Worm (Caenorhabditis elegans) whole organism, mixed stage, embryonic: ENCODE data around the gene toc-1.

Experiments used
- M03D4.4 ChIP-seq: sonication (generic microtip); optimal IDR thresholded peaks from 2 replicates; lab custom pipeline; 2017; ENCODE audit warnings: mild to moderate bottlenecking, missing genetic modification characterization, missing compliant biosample characterization
- bed-3 ChIP-seq: fragments of 200-800 bp; sonication (Bioruptor generic); optimal IDR thresholded peaks from 3 replicates; lab custom pipeline; 2018; ENCODE audit warnings: mild to moderate bottlenecking, missing genetic modification characterization, moderate library complexity, missing compliant biosample characterization
- blmp-1 ChIP-seq: fragments of 150-350 bp; optimal IDR thresholded peaks from 2 replicates; lab custom pipeline; 2014; ENCODE audit warnings: missing biosample characterization, missing genetic modification characterization
- ceh-39 ChIP-seq: fragments of 150-350 bp; optimal IDR thresholded peaks from 2 replicates; lab custom pipeline; 2014; ENCODE audit warnings: missing biosample characterization, missing genetic modification characterization
- ceh-83 ChIP-seq: fragments of 200-800 bp; sonication (Bioruptor generic); optimal IDR thresholded peaks from 2 replicates; lab custom pipeline; 2018; ENCODE audit warnings: mild to moderate bottlenecking, missing genetic modification characterization, missing compliant biosample characterization
- ces-1 ChIP-seq: fragments of 150-350 bp; optimal IDR thresholded peaks from 2 replicates; lab custom pipeline; 2014; ENCODE audit warnings: missing biosample characterization, missing genetic modification reagents, missing genetic modification characterization
- cnd-1 ChIP-seq: fragments of 200-800 bp; sonication (Bioruptor generic); optimal IDR thresholded peaks from 2 replicates; lab custom pipeline; 2018; ENCODE audit warnings: mild to moderate bottlenecking, missing genetic modification characterization, missing compliant biosample characterization
- drap-1 ChIP-seq: fragments of 200-800 bp; sonication (Bioruptor generic); optimal IDR thresholded peaks from 3 replicates; lab custom pipeline; 2018; ENCODE audit warnings: mild to moderate bottlenecking, missing genetic modification characterization, missing compliant biosample characterization
- elt-1 ChIP-seq: sonication (generic microtip); optimal IDR thresholded peaks from 2 replicates; lab custom pipeline; 2017; ENCODE audit warnings: missing genetic modification characterization, mild to moderate bottlenecking, missing compliant biosample characterization, antibody characterized with exemption, moderate library complexity, borderline replicate concordance; ENCODE audit not compliant: insufficient read depth
- flh-1 ChIP-seq: fragments of 200-800 bp; sonication (Bioruptor generic); optimal IDR thresholded peaks from 2 replicates; lab custom pipeline; 2018; ENCODE audit warnings: mild to moderate bottlenecking, missing genetic modification characterization, moderate library complexity, missing compliant biosample characterization
- ham-2 ChIP-seq: fragments of 200-800 bp; sonication (Bioruptor generic); optimal IDR thresholded peaks from 2 replicates; lab custom pipeline; 2018; ENCODE audit warnings: mild to moderate bottlenecking, missing genetic modification characterization, missing compliant biosample characterization
- hlh-1 ChIP-seq: fragments of 150-350 bp; optimal IDR thresholded peaks from 2 replicates; lab custom pipeline; 2014; ENCODE audit warnings: missing biosample characterization, missing genetic modification reagents, missing genetic modification characterization
- lin-13 ChIP-seq: fragments of 150-350 bp; optimal IDR thresholded peaks from 2 replicates; lab custom pipeline; 2014; ENCODE audit warnings: missing biosample characterization, missing genetic modification characterization
- lin-32 ChIP-seq: fragments of 200-800 bp; sonication (Bioruptor generic); optimal IDR thresholded peaks from 2 replicates; lab custom pipeline; 2018; ENCODE audit warnings: mild to moderate bottlenecking, missing genetic modification characterization, missing compliant biosample characterization
- lsy-2 ChIP-seq: fragments of 150-350 bp; optimal IDR thresholded peaks from 2 replicates; lab custom pipeline; 2014; ENCODE audit warnings: missing biosample characterization, missing genetic modification characterization
- mab-5 ChIP-seq: fragments of 150-350 bp; optimal IDR thresholded peaks from 2 replicates; lab custom pipeline; 2014; ENCODE audit warnings: missing biosample characterization, missing genetic modification characterization
- mep-1 ChIP-seq: fragments of 150-350 bp; optimal IDR thresholded peaks from 2 replicates; lab custom pipeline; 2017; ENCODE audit warnings: missing biosample characterization, missing genetic modification reagents, missing genetic modification characterization, inconsistent platforms
- mls-2 ChIP-seq: sonication (generic microtip); optimal IDR thresholded peaks from 2 replicates; lab custom pipeline; 2016; ENCODE audit warnings: mild to moderate bottlenecking, missing genetic modification characterization, moderate library complexity, missing compliant biosample characterization
- nhr-2 ChIP-seq: fragments of 150-350 bp; optimal IDR thresholded peaks from 2 replicates; lab custom pipeline; 2014; ENCODE audit warnings: missing biosample characterization, missing genetic modification characterization
- nhr-237 ChIP-seq: fragments of 150-350 bp; optimal IDR thresholded peaks from 2 replicates; lab custom pipeline; 2014; ENCODE audit warnings: missing biosample characterization, missing genetic modification characterization
- nhr-28 ChIP-seq: fragments of 150-350 bp; optimal IDR thresholded peaks from 2 replicates; lab custom pipeline; 2014; ENCODE audit warnings: missing biosample characterization, missing genetic modification characterization
- pha-4 ChIP-seq: fragments of 150-350 bp; optimal IDR thresholded peaks from 2 replicates; lab custom pipeline; 2018; ENCODE audit warnings: missing biosample characterization, missing genetic modification reagents, missing genetic modification characterization
- sem-2 ChIP-seq: fragments of 200-800 bp; sonication (Bioruptor generic); optimal IDR thresholded peaks from 2 replicates; lab custom pipeline; 2018; ENCODE audit warnings: mild to moderate bottlenecking, missing genetic modification characterization, missing compliant biosample characterization
- snpc-4 ChIP-seq: fragments of 150-350 bp; optimal IDR thresholded peaks from 2 replicates; lab custom pipeline; 2014; ENCODE audit warnings: missing biosample characterization, missing genetic modification characterization
- sptf-1 ChIP-seq: sonication (generic microtip); optimal IDR thresholded peaks from 2 replicates; lab custom pipeline; 2017; ENCODE audit warnings: mild to moderate bottlenecking, missing genetic modification characterization, moderate library complexity, missing compliant biosample characterization
- tbx-8 ChIP-seq: fragments of 200-800 bp; sonication (Bioruptor generic); optimal IDR thresholded peaks from 2 replicates; lab custom pipeline; 2018; ENCODE audit warnings: mild to moderate bottlenecking, missing genetic modification characterization, moderate library complexity, missing compliant biosample characterization
- unc-39 ChIP-seq: fragments of 150-350 bp; optimal IDR thresholded peaks from 2 replicates; lab custom pipeline; 2014; ENCODE audit warnings: missing biosample characterization, missing genetic modification characterization
- ztf-11 ChIP-seq: fragments of 150-350 bp; optimal IDR thresholded peaks from 2 replicates; lab custom pipeline; 2014; ENCODE audit warnings: missing biosample characterization, missing genetic modification characterization

toc-1 gene

DNA sequence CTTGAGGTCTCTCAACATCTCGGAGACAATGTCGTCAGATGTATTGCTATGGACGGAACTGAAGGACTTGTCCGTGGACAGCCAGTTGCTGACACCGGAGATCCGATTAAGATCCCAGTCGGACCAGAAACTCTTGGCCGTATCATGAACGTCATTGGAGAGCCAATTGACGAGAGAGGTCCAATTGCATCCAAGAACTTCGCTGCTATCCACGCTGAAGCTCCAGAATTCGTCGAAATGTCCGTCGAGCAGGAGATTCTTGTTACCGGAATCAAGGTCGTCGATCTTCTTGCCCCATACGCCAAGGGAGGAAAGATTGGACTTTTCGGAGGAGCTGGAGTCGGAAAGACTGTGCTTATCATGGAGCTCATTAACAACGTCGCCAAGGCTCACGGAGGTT is 46.2 kb upstream of the toc-1 start:
- TF ChIP-seq ceh-83 (GFP tag; lab: Kevin White, UChicago) (no peak), blmp-1 (tag; lab: Kevin White, UChicago) (no peak), drap-1 (no peak), cnd-1 (tag; lab: Kevin White, UChicago) (no peak), snpc-4 (tag; lab: Kevin White, UChicago) (no peak), ham-2 (GFP tag; lab: Kevin White, UChicago) (no peak), nhr-28 (tag; lab: Kevin White, UChicago) (no peak), mep-1 (no peak), bed-3 (GFP tag; lab: Kevin White, UChicago) (no peak), nhr-237 (tag; lab: Kevin White, UChicago) (no peak), pha-4 (no peak), ztf-11 (tag; lab: Kevin White, UChicago) (no peak)

DNA sequence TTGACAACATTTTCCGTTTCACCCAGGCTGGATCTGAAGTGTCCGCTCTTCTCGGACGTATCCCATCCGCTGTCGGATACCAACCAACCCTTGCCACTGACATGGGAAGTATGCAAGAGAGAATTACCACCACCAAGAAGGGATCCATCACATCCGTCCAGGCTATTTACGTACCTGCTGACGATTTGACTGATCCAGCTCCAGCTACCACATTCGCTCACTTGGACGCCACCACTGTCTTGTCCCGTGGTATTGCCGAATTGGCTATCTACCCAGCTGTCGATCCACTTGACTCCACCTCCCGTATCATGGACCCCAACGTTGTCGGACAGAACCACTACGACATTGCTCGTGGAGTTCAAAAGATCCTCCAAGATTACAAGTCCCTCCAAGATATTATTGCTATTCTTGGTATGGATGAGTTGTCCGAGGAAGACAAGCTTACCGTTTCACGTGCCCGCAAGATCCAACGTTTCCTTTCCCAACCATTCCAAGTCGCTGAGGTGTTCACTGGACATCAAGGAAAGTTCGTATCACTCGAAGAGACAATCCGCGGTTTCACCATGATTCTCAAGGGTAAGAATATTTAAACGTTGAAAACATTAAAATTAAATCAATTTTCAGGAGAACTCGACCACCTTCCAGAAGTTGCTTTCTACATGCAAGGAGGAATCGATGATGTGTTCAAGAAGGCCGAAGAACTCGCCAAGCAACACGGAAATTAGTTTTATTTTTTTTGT is 45.4 kb upstream of the toc-1 start:
- TF ChIP-seq ces-1 (GFP tag; lab: Kevin White, UChicago): no peak
- TF ChIP-seq snpc-4 (tag; lab: Kevin White, UChicago): no peak
- TF ChIP-seq bed-3 (GFP tag; lab: Kevin White, UChicago): no peak
- TF ChIP-seq ceh-39: no peak
- TF ChIP-seq blmp-1 (tag; lab: Kevin White, UChicago): no peak
- no peak for TF ChIP-seq flh-1 (GFP tag; lab: Kevin White, UChicago)
- no peak for TF ChIP-seq nhr-2 (tag; lab: Kevin White, UChicago)
- no peak for TF ChIP-seq nhr-28 (tag; lab: Kevin White, UChicago)
- TF ChIP-seq lin-13 (tag; lab: Kevin White, UChicago): no peak
- TF ChIP-seq mls-2 (tag; lab: Kevin White, UChicago): no peak
- no peak for TF ChIP-seq lin-32 (GFP tag; lab: Kevin White, UChicago)
- TF ChIP-seq sem-2 (GFP tag; lab: Kevin White, UChicago): no peak
- TF ChIP-seq M03D4.4 (tag; lab: Kevin White, UChicago): no peak
- no peak for TF ChIP-seq sptf-1 (tag; lab: Kevin White, UChicago)
- TF ChIP-seq ham-2 (GFP tag; lab: Kevin White, UChicago): no peak

ce11 chrIII:5230415-5230814 is 44.6 kb upstream of the toc-1 start, which contains the start of gene prmt-5:
prmt-5 (plus strand) TSS chrIII:5230555.
- TF ChIP-seq ceh-83 (GFP tag; lab: Kevin White, UChicago) (no peak), hlh-1 (tag; lab: Kevin White, UChicago) (no peak), ces-1 (GFP tag; lab: Kevin White, UChicago) (no peak), unc-39 (tag; lab: Kevin White, UChicago) (no peak), nhr-2 (tag; lab: Kevin White, UChicago) (no peak), ham-2 (GFP tag; lab: Kevin White, UChicago) (no peak), blmp-1 (tag; lab: Kevin White, UChicago) (no peak), lsy-2 (tag; lab: Kevin White, UChicago) (no peak)

DNA sequence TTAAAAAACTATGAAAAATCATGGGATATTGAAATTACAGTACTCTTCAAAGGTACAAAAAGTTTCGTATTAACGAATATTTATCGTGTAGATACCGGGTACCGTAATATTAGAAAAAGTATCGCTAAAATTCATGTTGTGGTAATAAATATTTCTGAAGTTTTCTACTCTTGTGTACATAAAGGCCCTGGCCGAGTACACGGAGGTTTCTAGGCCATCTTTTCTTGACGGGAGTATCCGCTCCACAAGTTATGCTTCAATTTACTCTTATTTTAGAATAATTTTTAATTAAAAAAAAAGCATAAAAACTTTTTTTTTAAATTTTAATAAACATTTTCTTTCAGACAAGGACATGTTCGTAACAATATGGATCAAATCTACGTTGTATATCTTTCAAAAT is 41.9 kb upstream of the toc-1 start:
- no peak for TF ChIP-seq tbx-8 (GFP tag; lab: Kevin White, UChicago)
- peak; percentile 35 for TF ChIP-seq pha-4
- TF ChIP-seq lin-32 (GFP tag; lab: Kevin White, UChicago): no peak
- no peak for TF ChIP-seq sem-2 (GFP tag; lab: Kevin White, UChicago)
- TF ChIP-seq, all 35 proteins: peak for 1

- no peak for TF ChIP-seq ceh-83 (GFP tag; lab: Kevin White, UChicago)
- no peak for TF ChIP-seq mab-5
- TF ChIP-seq elt-1 (tag; lab: Kevin White, UChicago): no peak
- no peak for TF ChIP-seq nhr-237 (tag; lab: Kevin White, UChicago)
- TF ChIP-seq drap-1: no peak
- no peak for TF ChIP-seq mls-2 (tag; lab: Kevin White, UChicago)
- no peak for TF ChIP-seq lin-32 (GFP tag; lab: Kevin White, UChicago)
- TF ChIP-seq sptf-1 (tag; lab: Kevin White, UChicago): no peak
- TF ChIP-seq, all 35 proteins: peak for 0
These were observed 40.7 kb upstream of the toc-1 start, which contains the start of gene mrps-26 for ce11 chrIII:5234312-5234711. mrps-26 (plus strand) TSS chrIII:5234612.
